Fruit fly (Drosophila melanogaster) whole organism, adult: ENCODE measurements around the gene NdufA3.

Experiments
- CG12768 ChIP-seq: fragments of 200-800 bp; sonication (Bioruptor generic); optimal IDR thresholded peaks from 2 replicates; lab custom pipeline; 2017; ENCODE audit warnings: missing biosample characterization, missing genetic modification characterization, mild to moderate bottlenecking, moderate library complexity, missing genetic modification reagents
- CG14711 ChIP-seq: fragments of 200-800 bp; sonication (Bioruptor generic); optimal IDR thresholded peaks from 2 replicates; lab custom pipeline; 2018; ENCODE audit warnings: missing biosample characterization, mild to moderate bottlenecking, missing genetic modification characterization, moderate library complexity
- Crg-1 ChIP-seq: fragments of 200-800 bp; sonication (Bioruptor generic); optimal IDR thresholded peaks from 2 replicates; lab custom pipeline; 2016; ENCODE audit warnings: missing biosample characterization, missing genetic modification characterization
- cnc ChIP-seq, 2 experiments: fragments of >200 bp; optimal IDR thresholded peaks; 2 replicates each; lab custom pipeline; 2017

- TF ChIP-seq cnc (optimal IDR thresholded peaks at IDR 0.05; lab: Kevin White, UChicago) (no peak), CG14711 (tag; lab: Kevin White, UChicago) (no peak), Crg-1 (no peak), CG12768 (GFP tag; lab: Kevin White, UChicago) (no peak)
Observed at dm6 chrX:9139138-9139537, 20.7 kb downstream of the NdufA3 start.
